Fruit fly (Drosophila melanogaster): Measurements from ENCODE around the gene brv3.

brv3 gene

DNA sequence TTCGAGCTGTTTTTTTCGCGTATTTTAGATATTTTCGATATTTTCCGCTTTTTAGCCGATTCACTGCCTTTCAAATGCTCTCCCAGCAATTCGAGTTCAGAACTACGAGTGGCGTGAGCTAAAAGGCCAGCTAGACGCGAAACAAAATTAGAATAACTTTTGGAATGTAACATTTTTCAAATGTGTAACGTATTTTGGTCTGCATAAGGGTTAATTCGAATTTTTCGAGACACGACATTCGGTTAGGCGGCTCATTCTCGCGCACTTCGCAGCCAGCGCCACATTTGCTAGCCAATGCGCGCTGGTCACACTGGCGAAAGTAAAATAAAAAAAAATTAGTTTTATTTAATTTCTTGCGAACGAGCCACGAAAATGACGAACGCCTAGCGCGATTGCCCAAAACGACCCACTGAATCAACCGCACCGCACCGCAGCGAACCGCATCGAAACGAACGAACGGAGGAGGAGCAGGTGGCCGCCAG lies at the start of gene brv3, which contains the start of gene Pi4KIIIalpha:
Gene brv3, minus strand, starts transcription at position 51 of the 482 bp plus-strand sequence.
Gene Pi4KIIIalpha, plus strand, starts transcription at position 280 of the 482 bp plus-strand sequence.
- TF ChIP-seq lz (GFP tag; optimal IDR thresholded peaks at IDR 0.05) (no peak), Ets96B (tag; optimal IDR thresholded peaks at IDR 0.05) (no peak), CG6163 (GFP tag; IDR thresholded peaks at IDR 0.05) (0 out of 3 replicates have a peak, but pooled peaks have one; percentile 26), CG6792 (GFP tag; optimal IDR thresholded peaks at IDR 0.05) (no peak)

DNA sequence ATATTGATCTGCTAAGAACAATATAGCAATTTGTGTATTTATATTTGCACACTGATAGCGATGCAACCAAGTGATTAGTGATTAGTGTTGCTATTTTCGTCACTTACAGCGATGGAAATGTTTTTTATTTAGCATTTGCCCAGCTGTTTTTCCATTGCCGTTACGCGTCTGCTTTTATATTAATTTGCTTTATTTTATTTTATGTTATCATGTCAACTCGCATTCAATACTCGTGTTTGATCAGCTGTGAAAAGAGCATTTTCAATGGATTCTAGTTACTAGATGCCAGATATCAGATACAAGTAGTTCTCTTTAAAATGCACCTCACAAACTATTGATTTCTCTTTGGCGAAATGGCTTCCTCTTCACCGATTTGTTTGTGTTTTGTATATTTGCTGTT lies 39.0 kb upstream of the brv3 start:
- TF ChIP-seq fkh (GFP tag; optimal IDR thresholded peaks at IDR 0.05) (peak; percentile 55), CG3919 (GFP tag; optimal IDR thresholded peaks at IDR 0.05) (no peak)

DNA sequence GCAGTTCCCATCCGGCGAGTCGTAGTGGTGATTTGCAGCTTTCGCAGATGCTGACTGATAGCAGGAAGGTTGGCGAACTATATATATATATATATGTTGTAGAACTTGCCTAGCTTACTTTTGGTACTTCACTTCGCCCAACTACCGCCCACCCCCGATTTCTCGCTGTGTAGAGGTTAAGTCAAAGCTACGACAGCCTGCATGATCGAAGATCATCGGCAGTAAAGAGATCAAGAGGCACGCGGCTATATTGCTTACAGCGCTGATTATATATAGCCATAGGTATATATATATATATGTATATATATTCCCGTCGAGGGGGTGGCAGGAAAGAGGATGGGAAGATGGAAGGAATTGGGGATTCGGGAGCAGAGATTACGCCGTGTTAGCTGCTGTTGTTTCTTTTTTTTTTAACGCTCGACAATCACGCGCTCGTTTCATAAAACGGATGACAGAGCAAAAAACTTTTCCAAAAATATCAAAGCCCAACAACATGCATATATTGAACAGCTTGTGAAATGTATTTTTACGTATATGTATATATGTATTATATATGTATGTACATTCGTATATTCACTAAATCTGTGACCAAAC lies 38.3 kb upstream of the brv3 start:
- TF ChIP-seq CG31627 (GFP tag; optimal IDR thresholded peaks at IDR 0.05) (no peak), dac (GFP tag; optimal IDR thresholded peaks at IDR 0.05) (no peak), Blimp-1 (GFP tag; optimal IDR thresholded peaks at IDR 0.05) (no peak), Met (GFP tag; optimal IDR thresholded peaks at IDR 0.05) (no peak), svp (GFP tag) (peak; percentile 96)

DNA sequence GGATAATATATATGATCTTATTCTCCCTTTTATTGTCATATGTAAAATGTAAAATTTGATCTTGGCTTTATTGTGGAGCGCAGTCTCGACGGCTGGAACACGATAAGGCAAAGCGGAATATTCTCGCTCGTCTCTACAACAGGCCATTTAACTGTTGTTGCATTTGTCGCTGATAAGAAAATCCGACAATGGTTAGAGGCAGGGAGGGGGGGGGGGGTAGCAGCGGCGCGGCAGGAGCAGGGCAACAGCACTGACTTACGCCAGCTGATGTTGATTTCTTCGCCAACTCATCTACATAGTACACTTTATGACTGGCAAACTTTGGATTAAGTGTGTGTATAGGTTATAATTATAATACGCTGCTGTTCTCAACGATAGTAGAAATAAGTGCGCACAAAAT lies 37.4 kb upstream of the brv3 start:
- TF ChIP-seq Eip78C (GFP tag) (peak; percentile 28), Smox (GFP tag; optimal IDR thresholded peaks at IDR 0.05) (no peak), fkh (GFP tag; optimal IDR thresholded peaks at IDR 0.05) (peak; percentile 25), svp (GFP tag) (peak; percentile 51), CG10631 (GFP tag; optimal IDR thresholded peaks at IDR 0.05) (no peak), Ets96B (tag; optimal IDR thresholded peaks at IDR 0.05) (no peak)

DNA sequence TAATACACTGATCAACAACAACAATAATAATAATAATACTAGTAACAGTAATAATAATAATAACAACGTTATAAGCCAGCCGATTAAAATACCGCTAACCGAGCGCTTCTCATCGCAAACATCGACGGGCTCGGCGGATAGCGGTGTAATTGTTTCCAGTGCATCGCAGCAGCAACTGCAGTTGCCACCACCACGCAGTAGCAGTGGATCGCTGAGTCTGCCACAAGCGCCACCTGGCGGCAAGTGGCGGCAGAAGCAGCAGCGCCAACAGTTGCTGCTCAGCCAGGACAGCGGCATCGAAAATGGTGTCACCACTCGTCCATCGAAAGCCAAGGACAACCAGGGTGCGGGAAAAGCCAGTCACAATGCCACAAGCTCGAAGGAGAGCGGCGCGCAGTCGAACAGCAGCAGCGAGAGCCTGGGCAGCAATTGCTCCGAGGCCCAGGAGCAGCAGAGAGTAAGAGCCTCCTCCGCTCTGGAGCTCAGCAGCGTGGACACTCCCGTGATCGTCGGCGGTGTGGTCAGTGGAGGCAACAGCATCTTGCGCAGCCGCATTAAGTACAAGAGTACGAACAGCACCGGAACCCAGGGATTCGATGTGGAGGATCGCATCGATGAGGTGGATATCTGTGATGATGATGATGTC lies 35.2 kb upstream of the brv3 start:
- peak; percentile 70 for TF ChIP-seq Eip78C (GFP tag)
- no peak for TF ChIP-seq Lpt (GFP tag; optimal IDR thresholded peaks at IDR 0.05)
- no peak for TF ChIP-seq CG31627 (GFP tag; optimal IDR thresholded peaks at IDR 0.05)
- peak; percentile 24 for TF ChIP-seq CG1621 (tag; optimal IDR thresholded peaks at IDR 0.05)
- TF ChIP-seq pdm3 (GFP tag; optimal IDR thresholded peaks at IDR 0.05), result peak; percentile 19
- TF ChIP-seq CG11902 (GFP tag; optimal IDR thresholded peaks at IDR 0.05), result no peak
- peak; percentile 53; the same call in 2 of the 3 replicates for TF ChIP-seq eg (GFP tag; IDR thresholded peaks at IDR 0.05)
- TF ChIP-seq Eip75B (GFP tag; optimal IDR thresholded peaks at IDR 0.05), result no peak
- TF ChIP-seq CG6163 (GFP tag; IDR thresholded peaks at IDR 0.05), result peak; percentile 73
- TF ChIP-seq Hr38 (GFP tag; optimal IDR thresholded peaks at IDR 0.05), result no peak
- TF ChIP-seq achi (GFP tag; optimal IDR thresholded peaks at IDR 0.05), result peak; percentile 3
- no peak for TF ChIP-seq Smox (GFP tag; optimal IDR thresholded peaks at IDR 0.05)
- TF ChIP-seq net (GFP tag; optimal IDR thresholded peaks at IDR 0.05), result peak; percentile 43
- TF ChIP-seq CG32006 (GFP tag; optimal IDR thresholded peaks at IDR 0.05), result peak; percentile 51
- TF ChIP-seq CG3032 (tag; optimal IDR thresholded peaks at IDR 0.05), result peak; percentile 7
- peak in 1 of 2 experiments; percentile 2 for TF ChIP-seq salr (GFP tag; optimal IDR thresholded peaks at IDR 0.05)
- peak; percentile 17 for TF ChIP-seq acj6 (GFP tag; optimal IDR thresholded peaks at IDR 0.05)
- TF ChIP-seq OdsH (GFP tag; optimal IDR thresholded peaks at IDR 0.05), result peak; percentile 19
- no peak for TF ChIP-seq CG10631 (GFP tag; optimal IDR thresholded peaks at IDR 0.05)
- TF ChIP-seq svp (GFP tag), result peak; percentile 51
- TF ChIP-seq CG8119 (GFP tag; IDR thresholded peaks at IDR 0.05), result peak; percentile 42; the same call in 2 of the 3 replicates
- TF ChIP-seq dac (GFP tag; optimal IDR thresholded peaks at IDR 0.05), result no peak
- TF ChIP-seq Sox14 (GFP tag; optimal IDR thresholded peaks at IDR 0.05), result no peak
- no peak for TF ChIP-seq Gug (GFP tag; IDR thresholded peaks at IDR 0.05)
- TF ChIP-seq CG3919 (GFP tag; optimal IDR thresholded peaks at IDR 0.05), result peak; percentile 55
- TF ChIP-seq CG15336 (GFP tag; IDR thresholded peaks at IDR 0.05), result peak; percentile 46
- peak; percentile 3 for TF ChIP-seq Blimp-1 (GFP tag; optimal IDR thresholded peaks at IDR 0.05)
- peak; percentile 23 to 48 for TF ChIP-seq ss (GFP tag; optimal IDR thresholded peaks at IDR 0.05)
- peak; percentile 25 for TF ChIP-seq Hr4 (GFP tag; optimal IDR thresholded peaks at IDR 0.05)
- peak; percentile 31 for TF ChIP-seq CG6808 (GFP tag; optimal IDR thresholded peaks at IDR 0.05)
- TF ChIP-seq CG10669 (GFP tag; optimal IDR thresholded peaks at IDR 0.05), result peak; percentile 25
- peak; percentile 17 for TF ChIP-seq CG6792 (GFP tag; optimal IDR thresholded peaks at IDR 0.05)
